Worm (Caenorhabditis elegans): ENCODE data around the gene cwp-3.

The cwp-3 gene

ce11 chrV:4834277-4834676 is 8.4 kb upstream of the cwp-3 start, which contains the start of gene C37H5.14:
Gene C37H5.14, minus strand, starts transcription at chrV:4834377.
- TF ChIP-seq sptf-1 (tag; optimal IDR thresholded peaks at IDR 0.05) = no peak
- TF ChIP-seq lsy-2 (tag; optimal IDR thresholded peaks at IDR 0.05) = no peak
- TF ChIP-seq ceh-83 (GFP tag; optimal IDR thresholded peaks at IDR 0.05) = no peak
- no peak for TF ChIP-seq snpc-4 (tag; optimal IDR thresholded peaks at IDR 0.05)
- no peak for TF ChIP-seq cnd-1 (tag; optimal IDR thresholded peaks at IDR 0.05)
- no peak for TF ChIP-seq mls-2 (tag; optimal IDR thresholded peaks at IDR 0.05)
- TF ChIP-seq unc-39 (tag; optimal IDR thresholded peaks at IDR 0.05) = no peak
- no peak for TF ChIP-seq ham-2 (GFP tag; optimal IDR thresholded peaks at IDR 0.05)
- no peak for TF ChIP-seq mab-5 (tag; optimal IDR thresholded peaks at IDR 0.05)
- TF ChIP-seq tbx-8 (GFP tag; optimal IDR thresholded peaks at IDR 0.05) = no peak
- TF ChIP-seq nhr-12 (tag; optimal IDR thresholded peaks at IDR 0.05) = no peak
- no peak for TF ChIP-seq drap-1 (GFP tag; optimal IDR thresholded peaks at IDR 0.05)

ce11 chrV:4839913-4840312 is 2.7 kb upstream of the cwp-3 start, which contains the start of gene nas-9:
Gene nas-9, minus strand, starts transcription at chrV:4840013.
- TF ChIP-seq zip-8 (tag; optimal IDR thresholded peaks at IDR 0.05) (no peak), sptf-1 (tag; optimal IDR thresholded peaks at IDR 0.05) (no peak), nhr-2 (tag; optimal IDR thresholded peaks at IDR 0.05) (no peak), ham-2 (GFP tag; optimal IDR thresholded peaks at IDR 0.05) (no peak), hlh-1 (tag; optimal IDR thresholded peaks at IDR 0.05) (no peak), ceh-43 (GFP tag; optimal IDR thresholded peaks at IDR 0.05) (no peak), elt-3 (tag; optimal IDR thresholded peaks at IDR 0.05) (no peak), unc-62 (GFP tag; optimal IDR thresholded peaks at IDR 0.05) (no peak), sem-2 (GFP tag; optimal IDR thresholded peaks at IDR 0.05) (no peak), M03D4.4 (tag; optimal IDR thresholded peaks at IDR 0.05) (no peak), snpc-4 (tag; optimal IDR thresholded peaks at IDR 0.05) (no peak), mab-5 (tag; optimal IDR thresholded peaks at IDR 0.05) (no peak), blmp-1 (tag; optimal IDR thresholded peaks at IDR 0.05) (no peak), mep-1 (tag; optimal IDR thresholded peaks at IDR 0.05) (no peak), lin-32 (GFP tag; optimal IDR thresholded peaks at IDR 0.05) (no peak)

- TF ChIP-seq mab-5 (tag; optimal IDR thresholded peaks at IDR 0.05) = no peak
- TF ChIP-seq lin-32 (GFP tag; optimal IDR thresholded peaks at IDR 0.05) = no peak
- no peak for TF ChIP-seq nhr-12 (tag; optimal IDR thresholded peaks at IDR 0.05)
- TF ChIP-seq nhr-237 (tag; optimal IDR thresholded peaks at IDR 0.05) = no peak
- no peak for TF ChIP-seq ceh-43 (GFP tag; optimal IDR thresholded peaks at IDR 0.05)
- TF ChIP-seq ceh-39 (tag; optimal IDR thresholded peaks at IDR 0.05) = no peak
- no peak for TF ChIP-seq sptf-1 (tag; optimal IDR thresholded peaks at IDR 0.05)
- TF ChIP-seq ces-1 (GFP tag; optimal IDR thresholded peaks at IDR 0.05) = no peak
- TF ChIP-seq lsy-2 (tag; optimal IDR thresholded peaks at IDR 0.05) = no peak
- no peak for TF ChIP-seq unc-62 (GFP tag; optimal IDR thresholded peaks at IDR 0.05)
- TF ChIP-seq snpc-4 (tag; optimal IDR thresholded peaks at IDR 0.05) = no peak
- no peak for TF ChIP-seq bed-3 (GFP tag; optimal IDR thresholded peaks at IDR 0.05)
- no peak for TF ChIP-seq hlh-1 (tag; optimal IDR thresholded peaks at IDR 0.05)
- no peak for TF ChIP-seq elt-3 (tag; optimal IDR thresholded peaks at IDR 0.05)
- TF ChIP-seq nhr-28 (tag; optimal IDR thresholded peaks at IDR 0.05) = no peak
Measured at ce11 chrV:4841179-4841578, 1.5 kb upstream of the cwp-3 start, which contains the start of gene cwp-1. Gene cwp-1, minus strand, starts transcription at chrV:4841279.

ce11 chrV:4844591-4844990 is 2.0 kb downstream of the cwp-3 start, which contains the start of gene abhd-5.2:
Gene abhd-5.2, plus strand, starts transcription at chrV:4844685.
- TF ChIP-seq ces-1 (GFP tag; optimal IDR thresholded peaks at IDR 0.05) (peak; percentile 37), lin-32 (GFP tag; optimal IDR thresholded peaks at IDR 0.05) (no peak), elt-3 (tag; optimal IDR thresholded peaks at IDR 0.05) (no peak), nhr-12 (tag; optimal IDR thresholded peaks at IDR 0.05) (no peak)

- no peak for TF ChIP-seq zip-8 (tag; optimal IDR thresholded peaks at IDR 0.05)
- no peak for TF ChIP-seq nhr-12 (tag; optimal IDR thresholded peaks at IDR 0.05)
- TF ChIP-seq mls-2 (tag; optimal IDR thresholded peaks at IDR 0.05) = no peak
- no peak for TF ChIP-seq nhr-76 (tag; optimal IDR thresholded peaks at IDR 0.05)
- no peak for TF ChIP-seq sem-2 (GFP tag; optimal IDR thresholded peaks at IDR 0.05)
- TF ChIP-seq elt-3 (tag; optimal IDR thresholded peaks at IDR 0.05) = no peak
Measured at ce11 chrV:4846507-4846906, 3.9 kb downstream of the cwp-3 start.

ce11 chrV:4847424-4847823 is 4.8 kb downstream of the cwp-3 start, which contains the start of gene abhd-5.1:
Gene abhd-5.1, plus strand, starts transcription at chrV:4847653.
- TF ChIP-seq drap-1 (GFP tag; optimal IDR thresholded peaks at IDR 0.05) = no peak
- TF ChIP-seq snpc-4 (tag; optimal IDR thresholded peaks at IDR 0.05) = no peak
- TF ChIP-seq nhr-28 (tag; optimal IDR thresholded peaks at IDR 0.05) = no peak
- TF ChIP-seq ztf-11 (tag; optimal IDR thresholded peaks at IDR 0.05) = no peak
- TF ChIP-seq mls-2 (tag; optimal IDR thresholded peaks at IDR 0.05) = no peak
- no peak for TF ChIP-seq ceh-83 (GFP tag; optimal IDR thresholded peaks at IDR 0.05)
- TF ChIP-seq pha-4 (tag; optimal IDR thresholded peaks at IDR 0.05) = no peak
- no peak for TF ChIP-seq ham-2 (GFP tag; optimal IDR thresholded peaks at IDR 0.05)
- no peak for TF ChIP-seq sem-2 (GFP tag; optimal IDR thresholded peaks at IDR 0.05)
- no peak for TF ChIP-seq unc-62 (GFP tag; optimal IDR thresholded peaks at IDR 0.05)
- TF ChIP-seq hlh-1 (tag; optimal IDR thresholded peaks at IDR 0.05) = no peak
- TF ChIP-seq unc-120 (tag; optimal IDR thresholded peaks at IDR 0.05; ENCODE audit: poor library complexity, severe bottlenecking) = no peak
- TF ChIP-seq bed-3 (GFP tag; optimal IDR thresholded peaks at IDR 0.05) = no peak
- no peak for TF ChIP-seq nhr-76 (tag; optimal IDR thresholded peaks at IDR 0.05)
- TF ChIP-seq sptf-1 (tag; optimal IDR thresholded peaks at IDR 0.05) = no peak
